Worm (Caenorhabditis elegans): Measurements from ENCODE around the gene set-21.

set-21 gene

DNA sequence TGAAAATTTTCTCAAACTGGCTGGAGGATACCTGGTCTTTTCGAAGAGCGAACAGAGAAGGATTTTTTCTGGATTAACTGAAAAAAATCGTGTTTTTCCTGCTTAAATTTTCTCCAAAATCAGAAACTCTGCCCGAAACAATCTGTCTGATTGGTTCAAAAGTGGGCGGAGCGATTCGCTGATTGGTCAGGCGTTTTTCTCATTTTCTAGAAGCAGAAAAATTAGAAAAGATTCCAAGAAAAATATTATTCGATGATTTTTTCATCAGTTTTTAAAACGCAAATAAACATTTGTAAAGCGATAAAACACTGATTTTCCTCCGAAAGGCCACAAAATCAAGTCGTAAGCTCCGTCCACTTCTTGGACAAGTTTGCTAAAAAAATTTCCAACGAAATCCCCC, 8.2 kb downstream of the set-21 start:
- no peak for TF ChIP-seq pha-4 (tag; optimal IDR thresholded peaks at IDR 0.05)
- TF ChIP-seq R02D3.7 (tag; optimal IDR thresholded peaks at IDR 0.05) = no peak
- TF ChIP-seq nfya-1 (tag; optimal IDR thresholded peaks at IDR 0.05; ENCODE audit: insufficient read depth) = peak; percentile 60
- no peak for TF ChIP-seq eor-1 (tag; optimal IDR thresholded peaks at IDR 0.05)

DNA sequence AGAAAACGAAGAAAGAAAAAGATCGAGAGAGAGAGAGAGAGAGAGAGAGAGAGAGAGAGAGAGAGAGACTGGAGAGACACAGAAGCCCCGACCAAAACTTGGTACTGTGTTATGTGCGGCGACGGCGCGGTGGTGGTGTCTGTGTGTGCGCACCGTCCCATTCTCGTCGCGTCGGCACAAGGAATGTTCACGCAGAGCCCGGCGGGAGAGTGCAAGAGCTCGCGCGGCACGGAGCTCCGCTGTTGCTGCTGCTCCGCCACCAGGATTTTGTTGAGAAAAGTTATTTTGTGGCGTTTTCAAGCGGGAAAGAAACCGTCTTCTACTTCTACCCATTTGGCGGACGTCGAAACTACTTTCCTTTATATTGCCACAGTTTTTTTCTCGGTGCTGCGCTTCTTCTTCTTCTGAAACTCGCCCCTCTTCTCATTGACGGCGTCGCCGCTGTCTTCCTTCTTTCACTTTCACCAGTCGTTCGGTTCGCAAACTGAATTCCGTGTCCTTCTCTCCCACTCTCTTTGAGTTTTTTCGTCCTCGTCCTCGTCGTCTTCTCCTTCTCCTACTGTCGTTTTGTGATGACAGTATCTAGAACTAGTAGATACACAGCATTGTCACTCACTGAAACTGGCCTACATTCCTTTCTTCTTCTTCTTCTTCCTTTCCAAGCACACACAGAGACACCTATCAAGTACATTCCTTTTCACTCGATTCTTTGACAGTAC, 8.9 kb downstream of the set-21 start:
- no peak for TF ChIP-seq ztf-11 (tag; optimal IDR thresholded peaks at IDR 0.05)
- TF ChIP-seq nhr-28 (tag; optimal IDR thresholded peaks at IDR 0.05) = no peak
- TF ChIP-seq ama-1 (optimal IDR thresholded peaks at IDR 0.05) = peak; percentile 4
- TF ChIP-seq nhr-11 (tag; optimal IDR thresholded peaks at IDR 0.05) = no peak
- no peak for TF ChIP-seq lin-39 (tag; optimal IDR thresholded peaks at IDR 0.05)
- TF ChIP-seq ceh-16 (tag; optimal IDR thresholded peaks at IDR 0.05) = no peak
- TF ChIP-seq ceh-28 (tag; optimal IDR thresholded peaks at IDR 0.05) = no peak
- no peak for TF ChIP-seq ZK546.5 (tag; optimal IDR thresholded peaks at IDR 0.05)
- no peak for TF ChIP-seq pqm-1 (tag; optimal IDR thresholded peaks at IDR 0.05)
- peak; percentile 63 for TF ChIP-seq pha-4 (tag; optimal IDR thresholded peaks at IDR 0.05)
- TF ChIP-seq R02D3.7 (tag; optimal IDR thresholded peaks at IDR 0.05) = no peak
- no peak for TF ChIP-seq zag-1 (tag; optimal IDR thresholded peaks at IDR 0.05)
- no peak for TF ChIP-seq aly-2 (tag; optimal IDR thresholded peaks at IDR 0.05)
- no peak for TF ChIP-seq nhr-12 (tag; optimal IDR thresholded peaks at IDR 0.05)
- TF ChIP-seq eor-1 (tag; optimal IDR thresholded peaks at IDR 0.05) = no peak
- peak; percentile 12 for TF ChIP-seq nhr-23 (tag; optimal IDR thresholded peaks at IDR 0.05)
- no peak for TF ChIP-seq unc-62 (GFP tag; optimal IDR thresholded peaks at IDR 0.05)
- no peak for TF ChIP-seq nhr-76 (tag; optimal IDR thresholded peaks at IDR 0.05)
- no peak for TF ChIP-seq egl-5 (tag; optimal IDR thresholded peaks at IDR 0.05)
- TF ChIP-seq fkh-10 (GFP tag; optimal IDR thresholded peaks at IDR 0.05) = no peak
- TF ChIP-seq nhr-25 (tag; optimal IDR thresholded peaks at IDR 0.05) = peak; percentile 77

DNA sequence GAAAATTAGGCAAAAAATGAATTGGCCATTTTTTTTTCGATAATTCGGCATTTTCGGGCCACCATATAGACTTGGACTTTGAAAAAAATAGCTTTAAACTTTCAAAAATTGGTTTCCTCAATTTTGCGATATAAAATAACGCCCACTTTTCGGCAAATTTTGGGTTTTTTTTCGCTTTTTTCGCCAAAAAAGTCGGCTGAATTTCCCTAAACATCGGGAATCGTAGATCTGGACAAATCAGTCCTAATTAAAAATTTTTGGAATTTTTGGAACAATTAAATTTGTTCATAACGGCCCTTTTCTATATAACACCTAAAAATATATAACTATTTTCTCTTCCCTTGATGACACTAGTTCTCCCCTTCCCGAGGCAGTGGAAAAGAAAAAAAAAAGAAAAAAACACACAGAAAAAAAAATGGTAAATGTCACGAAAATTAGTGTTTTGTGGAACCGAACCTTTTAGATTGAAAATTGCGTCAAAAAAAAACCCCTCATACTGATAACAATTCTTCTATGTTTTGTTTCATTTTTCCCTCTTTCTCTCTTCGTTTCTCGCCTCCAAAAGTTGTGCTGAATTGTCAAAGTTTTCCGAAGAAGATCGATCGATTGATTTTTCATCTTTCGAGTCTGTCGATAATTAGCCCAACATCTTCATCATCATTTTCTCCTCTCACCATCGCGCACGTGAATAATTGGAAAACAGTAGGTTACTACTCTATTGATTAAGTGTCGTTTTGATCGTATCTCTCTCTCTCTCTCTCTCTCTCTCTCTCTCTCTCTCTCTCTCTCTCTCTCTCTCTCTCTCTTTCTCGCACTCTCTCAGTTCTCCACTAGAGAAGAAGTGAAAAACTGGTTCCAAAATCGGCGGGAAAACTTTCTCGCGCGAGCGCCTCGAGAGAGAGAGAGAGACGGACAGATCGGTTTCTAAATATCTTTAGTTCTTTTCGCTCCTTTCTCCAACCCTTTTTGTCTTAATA, 10.0 kb downstream of the set-21 start, which contains the start of gene Y24D9A.6:
Gene Y24D9A.6, minus strand, starts transcription at position 51 of the 977 bp plus-strand sequence.
- TF ChIP-seq nhr-67 (tag; optimal IDR thresholded peaks at IDR 0.05) (no peak), egl-27 (tag; optimal IDR thresholded peaks at IDR 0.05) (no peak), nhr-23 (tag; optimal IDR thresholded peaks at IDR 0.05) (peak; percentile 98), fos-1 (tag; optimal IDR thresholded peaks at IDR 0.05) (no peak), daf-12 (tag; optimal IDR thresholded peaks at IDR 0.05) (no peak), nhr-28 (tag; optimal IDR thresholded peaks at IDR 0.05) (no peak), lsy-12 (tag; optimal IDR thresholded peaks at IDR 0.05) (peak; percentile 66), elt-1 (tag; optimal IDR thresholded peaks at IDR 0.05) (peak; percentile 79), lin-39 (tag; optimal IDR thresholded peaks at IDR 0.05) (peak; percentile 7), nhr-25 (tag; optimal IDR thresholded peaks at IDR 0.05) (peak; percentile 97), ceh-28 (tag; optimal IDR thresholded peaks at IDR 0.05) (peak; percentile 91), ceh-82 (tag; optimal IDR thresholded peaks at IDR 0.05) (no peak), pha-4 (tag; optimal IDR thresholded peaks at IDR 0.05) (peak; percentile 46), fkh-10 (GFP tag; optimal IDR thresholded peaks at IDR 0.05) (no peak), zag-1 (tag; optimal IDR thresholded peaks at IDR 0.05) (no peak), nhr-77 (tag; optimal IDR thresholded peaks at IDR 0.05) (no peak), mml-1 (tag; optimal IDR thresholded peaks at IDR 0.05) (peak; percentile 4), mdl-1 (tag; optimal IDR thresholded peaks at IDR 0.05) (peak; percentile 83), nfya-1 (tag; optimal IDR thresholded peaks at IDR 0.05; ENCODE audit: insufficient read depth) (peak; percentile 63), ztf-4 (tag; optimal IDR thresholded peaks at IDR 0.05) (no peak), R02D3.7 (tag; optimal IDR thresholded peaks at IDR 0.05) (peak; percentile 34), ztf-11 (tag; optimal IDR thresholded peaks at IDR 0.05) (no peak), nhr-11 (tag; optimal IDR thresholded peaks at IDR 0.05) (no peak), snpc-4 (tag; optimal IDR thresholded peaks at IDR 0.05) (no peak), pqm-1 (tag; optimal IDR thresholded peaks at IDR 0.05) (no peak), elt-2 (tag; optimal IDR thresholded peaks at IDR 0.05) (peak; percentile 36), ceh-16 (tag; optimal IDR thresholded peaks at IDR 0.05) (peak; percentile 45), nhr-76 (tag; optimal IDR thresholded peaks at IDR 0.05) (no peak), unc-62 (GFP tag; optimal IDR thresholded peaks at IDR 0.05) (peak; percentile 67), nhr-12 (tag; optimal IDR thresholded peaks at IDR 0.05) (no peak), jun-1 (tag; optimal IDR thresholded peaks at IDR 0.05) (peak; percentile 49), unc-39 (tag; optimal IDR thresholded peaks at IDR 0.05) (no peak), skn-1 (tag; optimal IDR thresholded peaks at IDR 0.05) (no peak), hmg-11 (tag; optimal IDR thresholded peaks at IDR 0.05) (no peak), nhr-43 (tag; optimal IDR thresholded peaks at IDR 0.05; ENCODE audit: poor library complexity, severe bottlenecking) (peak; percentile 80), nhr-237 (tag; optimal IDR thresholded peaks at IDR 0.05) (no peak), fkh-2 (tag; optimal IDR thresholded peaks at IDR 0.05) (no peak), tbx-2 (tag; optimal IDR thresholded peaks at IDR 0.05) (no peak), lin-15B (tag; optimal IDR thresholded peaks at IDR 0.05) (peak; percentile 28)

Data from whole organism, L3 larva.